Fruit fly (Drosophila melanogaster) whole organism, wandering third instar larva: Measurements from ENCODE around the gene Dlip1.
A peak's percentile ranks its signal among the peaks of the same experiment; 100 is the strongest.

Source experiments
- Abd-B ChIP-seq: fragments of >200 bp; optimal IDR thresholded peaks from 2 replicates; lab custom pipeline; 2017; ENCODE audit warnings: missing biosample characterization, missing genetic modification characterization
- CG32264 ChIP-seq: fragments of 200-800 bp; sonication (Bioruptor generic); optimal IDR thresholded peaks from 2 replicates; lab custom pipeline; 2016; ENCODE audit warnings: missing biosample characterization, missing genetic modification characterization
- CG9705 ChIP-seq: fragments of 200-800 bp; sonication (Bioruptor generic); optimal IDR thresholded peaks from 2 replicates; lab custom pipeline; 2018; ENCODE audit warnings: missing biosample characterization, mild to moderate bottlenecking, missing genetic modification characterization
- CrebA ChIP-seq: fragments of 200-800 bp; sonication (Bioruptor generic); optimal IDR thresholded peaks from 2 replicates; lab custom pipeline; 2016; ENCODE audit warnings: missing biosample characterization, mild to moderate bottlenecking, missing genetic modification characterization, borderline replicate concordance
- Dfd ChIP-seq: fragments of >200 bp; optimal IDR thresholded peaks from 2 replicates; lab custom pipeline; 2017; ENCODE audit warnings: missing biosample characterization, missing genetic modification characterization
- Dif ChIP-seq: fragments of 200-275, 200-300 bp; sonication (Bioruptor generic); optimal IDR thresholded peaks from 2 replicates; lab custom pipeline; 2018; ENCODE audit warnings: missing biosample characterization, missing genetic modification characterization; ENCODE audit not compliant: partially characterized antibody
- HLH106 ChIP-seq: fragments of 200-800 bp; optimal IDR thresholded peaks from 3 replicates; lab custom pipeline; 2019; ENCODE audit warnings: missing biosample characterization, mild to moderate bottlenecking, missing genetic modification characterization, moderate library complexity
- Hr78 ChIP-seq: fragments of >200 bp; optimal IDR thresholded peaks from 2 replicates; lab custom pipeline; 2017; ENCODE audit warnings: missing biosample characterization, missing genetic modification characterization
- Hr83 ChIP-seq: fragments of 200-300 bp; sonication (Bioruptor generic); optimal IDR thresholded peaks from 2 replicates; lab custom pipeline; 2016; ENCODE audit warnings: missing biosample characterization, mild to moderate bottlenecking, missing genetic modification characterization, moderate library complexity; ENCODE audit not compliant: poor library complexity, severe bottlenecking
- Jra ChIP-seq: sonication (Bioruptor generic); optimal IDR thresholded peaks from 2 replicates; lab custom pipeline; 2016; ENCODE audit warnings: missing biosample characterization, missing genetic modification characterization
- Mio ChIP-seq: sonication (Bioruptor generic); optimal IDR thresholded peaks from 2 replicates; lab custom pipeline; 2016; ENCODE audit warnings: missing biosample characterization, missing genetic modification characterization
- Myc ChIP-seq: fragments of >200 bp; optimal IDR thresholded peaks from 2 replicates; lab custom pipeline; 2017
- OdsH ChIP-seq: fragments of 200-800 bp; sonication (Bioruptor generic); optimal IDR thresholded peaks from 2 replicates; lab custom pipeline; 2016; ENCODE audit warnings: missing biosample characterization, mild to moderate bottlenecking, missing genetic modification characterization
- Rel ChIP-seq, 2 experiments: fragments of 200-800 bp; sonication (Bioruptor generic) in 1 of 2; optimal IDR thresholded peaks; 2 replicates in 1 of 2; 3 replicates in 1 of 2; lab custom pipeline; 2016 to 2019; ENCODE audit warnings: mild to moderate bottlenecking in 2 of 2, missing biosample characterization in 2 of 2, missing genetic modification characterization in 2 of 2, moderate library complexity in 1 of 2
- Sp1 ChIP-seq: fragments of 200-800 bp; sonication (Bioruptor generic); optimal IDR thresholded peaks from 3 replicates; lab custom pipeline; 2019; ENCODE audit warnings: missing biosample characterization, mild to moderate bottlenecking, missing genetic modification characterization, moderate library complexity
- Vsx2 ChIP-seq: fragments of 200-300, 225-300 bp; sonication (Bioruptor generic); optimal IDR thresholded peaks from 2 replicates; lab custom pipeline; 2018; ENCODE audit warnings: missing biosample characterization, missing genetic modification characterization; ENCODE audit not compliant: partially characterized antibody
- br ChIP-seq: fragments of 200-800 bp; sonication (Bioruptor generic); optimal IDR thresholded peaks from 2 replicates; lab custom pipeline; 2016; ENCODE audit warnings: missing biosample characterization, missing genetic modification characterization
- brk ChIP-seq: fragments of 200-800 bp; sonication (Bioruptor generic); optimal IDR thresholded peaks from 2 replicates; lab custom pipeline; 2016; ENCODE audit warnings: missing biosample characterization, mild to moderate bottlenecking, missing genetic modification characterization
- dl ChIP-seq, 2 experiments: fragments of 175-275, 200-275 bp in 1 of 2; fragments of 200-275 bp in 1 of 2; sonication (Bioruptor generic); optimal IDR thresholded peaks; lab custom pipeline; 2018; ENCODE audit warnings: mild to moderate bottlenecking in 2 of 2, missing biosample characterization in 2 of 2, missing genetic modification characterization in 2 of 2, moderate library complexity in 2 of 2; ENCODE audit not compliant: partially characterized antibody in 2 of 2, insufficient read depth in 1 of 2
- dmrt93B ChIP-seq: fragments of 200-800 bp; sonication (Bioruptor generic); optimal IDR thresholded peaks from 2 replicates; lab custom pipeline; 2018; ENCODE audit warnings: missing biosample characterization, mild to moderate bottlenecking, missing genetic modification characterization
- dsf ChIP-seq: sonication (Bioruptor generic); optimal IDR thresholded peaks from 2 replicates; lab custom pipeline; 2016; ENCODE audit warnings: missing biosample characterization, missing genetic modification characterization, borderline replicate concordance
- ey ChIP-seq: fragments of 200-800 bp; sonication (Bioruptor generic); optimal IDR thresholded peaks from 2 replicates; lab custom pipeline; 2016; ENCODE audit warnings: missing biosample characterization, missing genetic modification characterization
- foxo ChIP-seq, 2 experiments: fragments of 200-800 bp; sonication (Bioruptor generic); optimal IDR thresholded peaks; 2 replicates in 1 of 2; 3 replicates in 1 of 2; lab custom pipeline; 2016 to 2017; ENCODE audit warnings: missing biosample characterization in 2 of 2, missing genetic modification characterization in 2 of 2
- fru ChIP-seq: fragments of 200-800 bp; sonication (Bioruptor generic); optimal IDR thresholded peaks from 3 replicates; lab custom pipeline; 2016; ENCODE audit warnings: missing biosample characterization, mild to moderate bottlenecking, missing genetic modification characterization
- h ChIP-seq: fragments of 200-800 bp; sonication (Bioruptor generic); optimal IDR thresholded peaks from 3 replicates; lab custom pipeline; 2016; ENCODE audit warnings: missing biosample characterization, mild to moderate bottlenecking, missing genetic modification characterization
- jim ChIP-seq: fragments of 175-275, 200-325 bp; sonication (Bioruptor generic); optimal IDR thresholded peaks from 2 replicates; lab custom pipeline; 2016; ENCODE audit warnings: missing biosample characterization, mild to moderate bottlenecking, missing genetic modification characterization
- lola ChIP-seq: fragments of >200 bp; optimal IDR thresholded peaks from 2 replicates; lab custom pipeline; 2017; ENCODE audit warnings: missing biosample characterization, missing genetic modification characterization
- pan ChIP-seq: fragments of >200 bp; optimal IDR thresholded peaks from 2 replicates; lab custom pipeline; 2017
- psq ChIP-seq: fragments of 200-800 bp; sonication (Bioruptor generic); optimal IDR thresholded peaks from 3 replicates; lab custom pipeline; 2017; ENCODE audit warnings: missing biosample characterization, mild to moderate bottlenecking, missing genetic modification characterization, moderate library complexity
- rgr ChIP-seq: fragments of 200-800 bp; sonication (Bioruptor generic); optimal IDR thresholded peaks from 3 replicates; lab custom pipeline; 2016; ENCODE audit warnings: missing biosample characterization, mild to moderate bottlenecking, missing genetic modification characterization
- sv ChIP-seq: fragments of 200-800 bp; sonication (Bioruptor generic); optimal IDR thresholded peaks from 3 replicates; lab custom pipeline; 2016; ENCODE audit warnings: missing biosample characterization, missing genetic modification characterization
- tai ChIP-seq: sonication (Bioruptor generic); optimal IDR thresholded peaks from 2 replicates; lab custom pipeline; 2016; ENCODE audit warnings: missing biosample characterization, missing genetic modification characterization
- usp ChIP-seq: fragments of >200 bp; optimal IDR thresholded peaks from 2 replicates; lab custom pipeline; 2017; ENCODE audit warnings: missing biosample characterization, missing genetic modification characterization
- woc ChIP-seq: sonication (Bioruptor generic); optimal IDR thresholded peaks from 2 replicates; lab custom pipeline; 2016; ENCODE audit warnings: missing biosample characterization, mild to moderate bottlenecking, missing genetic modification characterization

The Dlip1 gene

DNA sequence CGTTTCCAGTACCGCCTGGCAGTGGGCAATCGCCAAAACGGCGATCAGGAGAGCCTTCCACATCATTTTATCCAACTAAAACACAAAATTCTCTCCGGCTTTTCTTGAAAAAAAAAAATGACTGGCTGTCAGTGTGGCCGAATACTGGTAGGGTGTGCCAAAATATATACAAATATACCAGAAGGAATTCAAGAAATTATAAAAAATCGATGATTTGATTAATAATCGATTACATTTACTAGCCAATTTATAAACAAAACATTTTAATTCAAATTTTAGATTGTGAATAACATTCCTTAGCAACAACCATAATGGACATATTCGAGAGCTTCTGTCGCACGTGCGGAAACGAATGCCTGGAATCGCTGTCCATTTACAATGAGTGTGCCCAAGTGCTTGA, at the start of gene Dlip1, which contains the start of gene Ost48:
Gene Dlip1, plus strand, starts transcription at position 257 of the 400 bp plus-strand sequence.
Gene Ost48, minus strand, starts transcription at position 150 of the 400 bp plus-strand sequence.
- TF ChIP-seq tai (no peak), Rel (GFP tag; optimal IDR thresholded peaks at IDR 0.05; lab: Kevin White, UChicago) (no peak), Rel (tag; optimal IDR thresholded peaks at IDR 0.05; lab: Kevin White, UChicago) (peak; percentile 3)
- TF ChIP-seq, all 38 proteins: peak for 1

DNA sequence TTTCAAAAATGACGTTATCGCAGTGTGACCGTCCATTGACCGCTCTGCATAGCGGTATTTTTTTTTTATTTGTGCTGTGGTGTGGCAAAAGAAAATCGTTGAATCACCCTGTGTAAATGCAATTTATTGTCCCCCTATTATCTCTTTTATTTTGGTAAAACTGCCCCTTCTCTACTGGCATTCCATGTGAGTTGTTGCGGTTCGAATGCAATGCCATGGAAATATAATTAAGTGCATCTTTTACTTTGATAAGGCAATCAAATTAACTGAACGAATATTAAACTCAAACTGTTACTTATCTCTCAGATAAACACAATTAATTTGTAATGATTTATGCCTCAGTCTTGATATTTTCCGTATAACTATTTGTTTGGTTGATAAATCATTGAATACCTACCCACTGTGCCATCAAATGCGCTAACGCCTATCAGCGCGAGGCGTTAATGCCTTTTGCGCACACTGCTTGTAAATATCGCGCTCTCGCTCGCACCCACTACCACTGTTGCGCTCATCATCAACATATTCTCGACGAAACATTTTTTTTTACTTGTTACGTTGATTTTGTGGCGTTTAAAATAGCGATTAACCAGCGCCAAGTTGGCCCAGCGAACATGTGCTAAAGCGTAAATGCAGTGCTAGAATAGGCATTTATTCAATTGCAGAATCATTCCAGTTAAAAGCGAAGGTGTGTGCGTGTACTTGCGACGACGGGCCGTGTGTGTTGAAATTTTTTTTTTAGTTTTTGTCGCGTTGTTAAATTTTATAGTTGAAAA, 49.2 kb upstream of the Dlip1 start:
- TF ChIP-seq Myc (lab: Kevin White, UChicago) (no peak), Vsx2 (GFP tag; lab: Kevin White, UChicago) (no peak), rgr (peak; percentile 21), Jra (GFP tag; lab: Kevin White, UChicago) (no peak), Mio (GFP tag; lab: Kevin White, UChicago) (no peak), OdsH (peak; percentile 28), fru (peak; percentile 29), tai (no peak), Hr83 (GFP tag; lab: Kevin White, UChicago) (peak; percentile 17), pan (lab: Kevin White, UChicago) (no peak), dmrt93B (GFP tag; lab: Kevin White, UChicago) (no peak), h (GFP tag; lab: Kevin White, UChicago) (peak; percentile 7), Rel (GFP tag; optimal IDR thresholded peaks at IDR 0.05; lab: Kevin White, UChicago) (no peak), Rel (tag; optimal IDR thresholded peaks at IDR 0.05; lab: Kevin White, UChicago) (no peak), usp (GFP tag; lab: Kevin White, UChicago) (no peak), CrebA (no peak), CG9705 (GFP tag; lab: Kevin White, UChicago) (peak; percentile 8), psq (GFP tag; lab: Kevin White, UChicago) (peak; percentile 21), sv (GFP tag; lab: Kevin White, UChicago) (no peak), woc (GFP tag; lab: Kevin White, UChicago) (peak; percentile 68), Dif (GFP tag; lab: Kevin White, UChicago) (no peak), HLH106 (peak; percentile 58), CG32264 (GFP tag; lab: Kevin White, UChicago) (no peak), Hr78 (GFP tag; lab: Kevin White, UChicago) (no peak), lola (GFP tag; lab: Kevin White, UChicago) (no peak), dl (GFP tag; optimal IDR thresholded peaks at IDR 0.05; lab: Kevin White, UChicago; ENCODE audit: insufficient read depth in 1 of 2, partially characterized antibody in 2 of 2) (no peak), jim (GFP tag; lab: Kevin White, UChicago) (no peak), br (no peak), brk (GFP tag; lab: Kevin White, UChicago) (no peak), ey (GFP tag; lab: Kevin White, UChicago) (peak; percentile 25), Abd-B (GFP tag; lab: Kevin White, UChicago) (no peak), Sp1 (GFP tag; lab: Kevin White, UChicago) (peak; percentile 19), foxo (GFP tag; optimal IDR thresholded peaks at IDR 0.05; lab: Kevin White, UChicago) (peak in 1 of 2 experiments; percentile 37), dsf (no peak)

DNA sequence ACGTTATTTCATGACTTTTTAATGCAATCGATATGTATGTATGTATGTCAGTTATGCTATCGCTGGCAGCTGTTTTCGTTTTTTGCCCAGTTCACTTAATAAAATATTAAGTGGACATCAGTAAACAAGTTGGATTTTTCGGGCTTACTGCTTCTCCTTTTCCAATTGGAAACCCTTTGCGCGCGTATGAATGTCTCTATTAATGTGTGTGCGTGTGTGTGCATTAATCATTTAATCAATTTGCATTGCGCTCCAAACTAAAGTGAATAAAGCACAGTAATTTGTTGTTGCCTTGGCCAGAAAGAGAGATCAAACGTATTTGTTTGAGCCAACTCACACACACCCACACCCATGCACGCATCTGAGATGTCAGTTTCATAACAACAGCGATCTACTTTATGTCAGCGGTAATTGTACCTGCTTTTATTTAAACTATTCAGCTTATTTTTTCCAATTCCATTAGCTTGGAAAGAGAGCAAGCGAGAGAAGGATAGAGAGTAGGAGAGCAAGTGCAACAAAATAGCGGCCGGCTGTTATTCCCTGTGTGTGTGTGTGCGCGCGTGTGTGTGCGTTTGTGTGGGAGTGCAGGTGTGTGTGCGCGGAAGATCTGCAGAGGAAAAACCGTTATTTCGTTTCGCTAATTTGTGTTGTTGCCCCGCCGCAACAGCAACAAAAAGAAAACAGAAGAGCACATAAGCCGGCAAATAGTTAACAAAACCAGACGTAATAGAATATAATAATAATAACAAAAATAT, 48.1 kb upstream of the Dlip1 start:
- TF ChIP-seq HLH106, result no peak
- peak; percentile 85 for TF ChIP-seq Dfd (GFP tag; lab: Kevin White, UChicago)
- TF ChIP-seq br, result no peak
- no peak for TF ChIP-seq dsf
- TF ChIP-seq Jra (GFP tag; lab: Kevin White, UChicago), result no peak
- TF ChIP-seq, all 38 proteins: peak for 1
